Worm (Caenorhabditis elegans) whole organism, young adult: ENCODE results near the gene C33D3.4.

ENCODE experiments used
- B0336.3 ChIP-seq: fragments of 200-800 bp; sonication (Bioruptor generic); IDR thresholded peaks from 2 replicates; pipeline ENCODE4 v1.3.6; 2022; ENCODE audit warnings: missing genetic modification characterization, missing compliant biosample characterization
- F57A8.1 ChIP-seq: fragments of 200-800 bp; sonication (Bioruptor generic); optimal IDR thresholded peaks from 2 replicates; lab custom pipeline; 2018; ENCODE audit warnings: mild to moderate bottlenecking, missing genetic modification characterization, moderate library complexity, missing compliant biosample characterization
- T07F8.4 ChIP-seq: sonication (generic microtip); optimal IDR thresholded peaks from 2 replicates; lab custom pipeline; 2016; ENCODE audit warnings: mild to moderate bottlenecking, missing genetic modification characterization, moderate library complexity, missing compliant biosample characterization
- atf-7 ChIP-seq: sonication (generic microtip); optimal IDR thresholded peaks from 2 replicates; lab custom pipeline; 2017; ENCODE audit warnings: mild to moderate bottlenecking, missing genetic modification characterization, missing compliant biosample characterization
- cebp-1 ChIP-seq, 2 experiments: fragments of 200-800 bp in 1 of 2; sonication (Bioruptor generic) in 1 of 2; sonication (generic microtip) in 1 of 2; IDR thresholded peaks in 1 of 2; optimal IDR thresholded peaks in 1 of 2; 2 replicates each; pipeline versions ENCODE4 v1.3.6 to Lab custom; 2017 to 2022; ENCODE audit warnings: missing compliant biosample characterization in 2 of 2, missing genetic modification characterization in 2 of 2, mild to moderate bottlenecking in 1 of 2, missing genetic modification reagents in 1 of 2, moderate library complexity in 1 of 2
- ceh-58 ChIP-seq: fragments of 200-800 bp; sonication (Bioruptor generic); IDR thresholded peaks from 2 replicates; pipeline ENCODE4 v1.3.6; 2022; ENCODE audit warnings: missing genetic modification characterization, missing compliant biosample characterization
- let-526 ChIP-seq: fragments of 200-800 bp; sonication (Bioruptor generic); IDR thresholded peaks from 2 replicates; pipeline ENCODE4 v1.3.6; 2022; ENCODE audit warnings: missing genetic modification reagents, missing genetic modification characterization, missing compliant biosample characterization
- nfya-1 ChIP-seq: sonication (generic microtip); optimal IDR thresholded peaks from 2 replicates; lab custom pipeline; 2017; ENCODE audit warnings: antibody characterized with exemption, missing compliant biosample characterization, missing genetic modification characterization, borderline replicate concordance; ENCODE audit not compliant: insufficient read depth
- tbp1 ChIP-seq: fragments of 200-800 bp; sonication (Bioruptor generic); optimal IDR thresholded peaks from 2 replicates; lab custom pipeline; 2018; ENCODE audit warnings: mild to moderate bottlenecking, missing genetic modification characterization, missing compliant biosample characterization
- zim-3 ChIP-seq: sonication (generic microtip); optimal IDR thresholded peaks from 2 replicates; lab custom pipeline; 2017; ENCODE audit warnings: mild to moderate bottlenecking, missing genetic modification characterization, moderate library complexity, missing compliant biosample characterization
- ztf-26 ChIP-seq: sonication (generic microtip); optimal IDR thresholded peaks from 2 replicates; lab custom pipeline; 2017; ENCODE audit warnings: missing genetic modification characterization, missing compliant biosample characterization
- ztf-28 ChIP-seq: fragments of 200-800 bp; sonication (Bioruptor generic); IDR thresholded peaks from 2 replicates; pipeline ENCODE4 v1.3.6; 2022; ENCODE audit warnings: missing genetic modification reagents, missing genetic modification characterization, missing compliant biosample characterization

DNA sequence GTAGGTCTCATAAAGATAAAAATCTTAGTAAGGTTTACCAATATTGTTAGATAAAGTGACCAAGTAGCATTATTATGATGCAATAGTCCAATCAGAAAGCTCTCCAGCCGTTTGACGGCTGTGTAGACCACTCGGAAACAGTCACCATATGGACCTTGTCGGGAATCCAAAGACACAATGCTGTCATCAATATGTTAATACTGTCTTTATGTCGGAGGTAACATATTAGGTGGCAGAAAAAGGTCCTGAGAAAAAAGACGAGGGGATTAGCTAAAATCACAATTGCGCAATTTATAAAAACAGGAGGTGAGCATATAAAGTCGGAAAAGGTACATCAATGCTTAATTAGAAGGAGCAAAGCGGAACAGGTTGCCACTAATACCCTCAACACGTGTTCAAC is 19.1 kb downstream of the C33D3.4 start:
- TF ChIP-seq cebp-1 (GFP tag; IDR thresholded peaks at IDR 0.05; lab: Robert Waterston, UW) (no peak), cebp-1 (tag; optimal IDR thresholded peaks at IDR 0.05; lab: Kevin White, UChicago) (no peak), atf-7 (tag; lab: Kevin White, UChicago) (no peak), B0336.3 (no peak), tbp1 (no peak), ztf-26 (tag; lab: Kevin White, UChicago) (no peak), T07F8.4 (no peak), ceh-58 (GFP tag; lab: Robert Waterston, UW) (no peak), ztf-28 (no peak), F57A8.1 (GFP tag; lab: Kevin White, UChicago) (no peak), let-526 (GFP tag; lab: Robert Waterston, UW) (no peak), nfya-1 (tag; lab: Kevin White, UChicago) (no peak), zim-3 (no peak)
